Worm (Caenorhabditis elegans): Measurements from ENCODE around the gene M163.8.

- no peak for TF ChIP-seq aly-2 (tag; optimal IDR thresholded peaks at IDR 0.05)
- no peak for TF ChIP-seq nhr-12 (tag; optimal IDR thresholded peaks at IDR 0.05)
- no peak for TF ChIP-seq nhr-237 (tag; optimal IDR thresholded peaks at IDR 0.05)
- no peak for TF ChIP-seq fos-1 (tag; optimal IDR thresholded peaks at IDR 0.05)
- no peak for TF ChIP-seq sma-9 (GFP tag; optimal IDR thresholded peaks at IDR 0.05)
- no peak for TF ChIP-seq sma-9 (tag; optimal IDR thresholded peaks at IDR 0.05)
- no peak for TF ChIP-seq unc-62 (GFP tag; optimal IDR thresholded peaks at IDR 0.05)
- no peak for TF ChIP-seq zag-1 (tag; optimal IDR thresholded peaks at IDR 0.05)
Observed at ce11 chrX:14455419-14455818, 29.5 kb upstream of the M163.8 start, which contains the start of gene Y66C5A.1.
